Fruit fly (Drosophila melanogaster) whole organism, pupa: Measurements from ENCODE around the gene Mkp3.
A peak's percentile ranks its signal among the peaks of the same experiment; 100 is the strongest.

Source experiments
- CG10348 ChIP-seq: fragments of 200-800 bp; sonication (Bioruptor generic); IDR thresholded peaks from 2 replicates; pipeline ENCODE4 v1.3.6; 2022; ENCODE audit warnings: missing biosample characterization, missing genetic modification characterization
- CG12605 ChIP-seq: fragments of 200-800 bp; sonication (Bioruptor generic); IDR thresholded peaks from 2 replicates; pipeline ENCODE4 v1.3.6; 2022; ENCODE audit warnings: missing biosample characterization, missing genetic modification characterization
- CG13204 ChIP-seq: fragments of 200-800 bp; sonication (Bioruptor generic); optimal IDR thresholded peaks from 2 replicates; lab custom pipeline; 2018; ENCODE audit warnings: missing biosample characterization, mild to moderate bottlenecking, missing genetic modification characterization, moderate library complexity
- CG14655 ChIP-seq: fragments of 200-800 bp; sonication (Bioruptor generic); optimal IDR thresholded peaks from 3 replicates; lab custom pipeline; 2017; ENCODE audit warnings: mild to moderate bottlenecking, missing biosample characterization, missing genetic modification reagents, missing genetic modification characterization
- CG15710 ChIP-seq: fragments of 200-800 bp; sonication (Bioruptor generic); optimal IDR thresholded peaks from 2 replicates; lab custom pipeline; 2018; ENCODE audit warnings: missing biosample characterization, mild to moderate bottlenecking, missing genetic modification characterization, moderate library complexity
- CG17806 ChIP-seq: fragments of 200-800 bp; sonication (Bioruptor generic); optimal IDR thresholded peaks from 2 replicates; lab custom pipeline; 2018; ENCODE audit warnings: missing biosample characterization, mild to moderate bottlenecking, missing genetic modification characterization, moderate library complexity
- CG32121 ChIP-seq: fragments of 200-800 bp; sonication (Bioruptor generic); IDR thresholded peaks from 2 replicates; pipeline ENCODE4 v1.3.6; 2022; ENCODE audit warnings: missing biosample characterization, missing genetic modification characterization
- CG34367 ChIP-seq: fragments of 200-800 bp; sonication (Bioruptor generic); optimal IDR thresholded peaks from 2 replicates; lab custom pipeline; 2018; ENCODE audit warnings: missing biosample characterization, mild to moderate bottlenecking, missing genetic modification characterization
- CG4496 ChIP-seq: fragments of 200-800 bp; sonication (Bioruptor generic); IDR thresholded peaks from 3 replicates; pipeline ENCODE4 v1.3.6; 2022; ENCODE audit warnings: missing biosample characterization, missing genetic modification characterization
- CG8159 ChIP-seq: fragments of 200-800 bp; sonication (Bioruptor generic); optimal IDR thresholded peaks from 3 replicates; lab custom pipeline; 2018; ENCODE audit warnings: missing biosample characterization, mild to moderate bottlenecking, missing genetic modification characterization, moderate library complexity
- CG8301 ChIP-seq: fragments of 200-800 bp; sonication (Bioruptor generic); optimal IDR thresholded peaks from 2 replicates; lab custom pipeline; 2018; ENCODE audit warnings: missing biosample characterization, mild to moderate bottlenecking, missing genetic modification characterization
- CG9948 ChIP-seq: fragments of 200-800 bp; sonication (Bioruptor generic); optimal IDR thresholded peaks from 2 replicates; lab custom pipeline; 2018; ENCODE audit warnings: missing biosample characterization, mild to moderate bottlenecking, missing genetic modification characterization, moderate library complexity
- D1 ChIP-seq: fragments of 200-800 bp; sonication (Bioruptor generic); optimal IDR thresholded peaks from 2 replicates; lab custom pipeline; 2018; ENCODE audit warnings: missing biosample characterization, mild to moderate bottlenecking, missing genetic modification characterization, moderate library complexity
- EcR ChIP-seq: fragments of 200-800 bp; sonication (Bioruptor generic); optimal IDR thresholded peaks from 3 replicates; lab custom pipeline; 2019; ENCODE audit warnings: missing biosample characterization, missing genetic modification characterization, mild to moderate bottlenecking, moderate library complexity, missing genetic modification reagents
- Ets98B ChIP-seq: fragments of 200-800 bp; sonication (Bioruptor generic); IDR thresholded peaks from 2 replicates; pipeline ENCODE4 v1.3.6; 2022; ENCODE audit warnings: missing biosample characterization, missing genetic modification characterization
- Pif1A ChIP-seq: fragments of 200-800 bp; sonication (Bioruptor generic); optimal IDR thresholded peaks from 3 replicates; lab custom pipeline; 2016; ENCODE audit warnings: missing biosample characterization, missing genetic modification characterization
- Pif1B ChIP-seq: fragments of 200-800 bp; sonication (Bioruptor generic); optimal IDR thresholded peaks from 3 replicates; lab custom pipeline; 2016; ENCODE audit warnings: missing biosample characterization, missing genetic modification characterization
- Snoo ChIP-seq: fragments of 200-800 bp; sonication (Bioruptor generic); optimal IDR thresholded peaks from 3 replicates; lab custom pipeline; 2017; ENCODE audit warnings: missing biosample characterization, mild to moderate bottlenecking, missing genetic modification characterization, inconsistent platforms
- fd96Ca ChIP-seq: fragments of 200-800 bp; sonication (Bioruptor generic); IDR thresholded peaks from 3 replicates; pipeline ENCODE4 v1.3.6; 2022; ENCODE audit warnings: missing biosample characterization, missing genetic modification characterization
- gl ChIP-seq: fragments of 200-800 bp; sonication (Bioruptor generic); optimal IDR thresholded peaks from 2 replicates; lab custom pipeline; 2018; ENCODE audit warnings: missing biosample characterization, mild to moderate bottlenecking, missing genetic modification characterization
- rn ChIP-seq: fragments of 200-800 bp; sonication (Bioruptor generic); IDR thresholded peaks from 2 replicates; pipeline ENCODE4 v1.3.6; 2022; ENCODE audit warnings: missing biosample characterization, missing genetic modification characterization

Mkp3 gene

dm6 chr3L:19040155-19040644 is 46.0 kb downstream of the Mkp3 start:
- TF ChIP-seq rn (GFP tag; lab: Robert Waterston, UW) (no peak), CG8301 (tag; lab: Kevin White, UChicago) (no peak), CG13204 (GFP tag; lab: Kevin White, UChicago) (no peak), CG34367 (tag; lab: Kevin White, UChicago) (no peak), CG12605 (no peak), CG10348 (no peak), D1 (tag; lab: Kevin White, UChicago) (no peak), CG32121 (peak; percentile 48; the same call in 1 of the 2 replicates), gl (tag; lab: Kevin White, UChicago) (no peak), Pif1B (peak; percentile 1), CG9948 (tag; lab: Kevin White, UChicago) (no peak), Ets98B (GFP tag; lab: Robert Waterston, UW) (no peak), Pif1A (peak; percentile 44), CG8159 (no peak), fd96Ca (GFP tag; lab: Robert Waterston, UW) (no peak), CG17806 (tag; lab: Kevin White, UChicago) (no peak), EcR (GFP tag; lab: Kevin White, UChicago) (no peak), CG4496 (GFP tag; lab: Robert Waterston, UW) (0 out of 3 replicates have a peak, but pooled peaks have one; percentile 10), CG14655 (peak; percentile 28), CG15710 (tag; lab: Kevin White, UChicago) (no peak), Snoo (no peak)

dm6 chr3L:19037051-19037450 is 49.2 kb downstream of the Mkp3 start:
- TF ChIP-seq CG17806 (tag; lab: Kevin White, UChicago), result no peak
- TF ChIP-seq CG12605, result no peak
- no peak for TF ChIP-seq rn (GFP tag; lab: Robert Waterston, UW)
- TF ChIP-seq CG10348, result no peak
- TF ChIP-seq CG34367 (tag; lab: Kevin White, UChicago), result no peak
- no peak for TF ChIP-seq D1 (tag; lab: Kevin White, UChicago)
- no peak for TF ChIP-seq CG13204 (GFP tag; lab: Kevin White, UChicago)
- TF ChIP-seq CG8301 (tag; lab: Kevin White, UChicago), result no peak
- no peak for TF ChIP-seq EcR (GFP tag; lab: Kevin White, UChicago)
- TF ChIP-seq Pif1A, result no peak
- no peak for TF ChIP-seq CG8159
- TF ChIP-seq Ets98B (GFP tag; lab: Robert Waterston, UW), result no peak
- TF ChIP-seq fd96Ca (GFP tag; lab: Robert Waterston, UW), result no peak
- TF ChIP-seq CG32121, result no peak
- TF ChIP-seq Pif1B, result no peak
- TF ChIP-seq gl (tag; lab: Kevin White, UChicago), result no peak

dm6 chr3L:19036119-19036518 is 50.1 kb downstream of the Mkp3 start:
- no peak for TF ChIP-seq CG14655
- TF ChIP-seq CG4496 (GFP tag; lab: Robert Waterston, UW), result no peak
- TF ChIP-seq CG12605, result no peak
- no peak for TF ChIP-seq CG9948 (tag; lab: Kevin White, UChicago)
- no peak for TF ChIP-seq CG10348
- no peak for TF ChIP-seq CG8159
- no peak for TF ChIP-seq Snoo
- no peak for TF ChIP-seq CG8301 (tag; lab: Kevin White, UChicago)
- no peak for TF ChIP-seq CG17806 (tag; lab: Kevin White, UChicago)
- no peak for TF ChIP-seq CG13204 (GFP tag; lab: Kevin White, UChicago)
- TF ChIP-seq CG32121, result no peak
- TF ChIP-seq Pif1A, result no peak

- TF ChIP-seq CG32121 (no peak), CG9948 (tag; lab: Kevin White, UChicago) (peak; percentile 49), CG12605 (no peak), CG8301 (tag; lab: Kevin White, UChicago) (peak; percentile 17), fd96Ca (GFP tag; lab: Robert Waterston, UW) (no peak), Pif1A (peak; percentile 0), CG8159 (peak; percentile 66), D1 (tag; lab: Kevin White, UChicago) (peak; percentile 13), CG14655 (peak; percentile 35), CG4496 (GFP tag; lab: Robert Waterston, UW) (no peak), CG15710 (tag; lab: Kevin White, UChicago) (peak; percentile 25), Pif1B (no peak), CG10348 (no peak), CG13204 (GFP tag; lab: Kevin White, UChicago) (no peak), EcR (GFP tag; lab: Kevin White, UChicago) (no peak), CG17806 (tag; lab: Kevin White, UChicago) (peak; percentile 52), rn (GFP tag; lab: Robert Waterston, UW) (no peak), Snoo (peak; percentile 44), CG34367 (tag; lab: Kevin White, UChicago) (peak; percentile 15), Ets98B (GFP tag; lab: Robert Waterston, UW) (no peak), gl (tag; lab: Kevin White, UChicago) (no peak)
- TF ChIP-seq, all 21 proteins: peak for 10
Measured at dm6 chr3L:19035163-19035900, 50.9 kb downstream of the Mkp3 start.

DNA sequence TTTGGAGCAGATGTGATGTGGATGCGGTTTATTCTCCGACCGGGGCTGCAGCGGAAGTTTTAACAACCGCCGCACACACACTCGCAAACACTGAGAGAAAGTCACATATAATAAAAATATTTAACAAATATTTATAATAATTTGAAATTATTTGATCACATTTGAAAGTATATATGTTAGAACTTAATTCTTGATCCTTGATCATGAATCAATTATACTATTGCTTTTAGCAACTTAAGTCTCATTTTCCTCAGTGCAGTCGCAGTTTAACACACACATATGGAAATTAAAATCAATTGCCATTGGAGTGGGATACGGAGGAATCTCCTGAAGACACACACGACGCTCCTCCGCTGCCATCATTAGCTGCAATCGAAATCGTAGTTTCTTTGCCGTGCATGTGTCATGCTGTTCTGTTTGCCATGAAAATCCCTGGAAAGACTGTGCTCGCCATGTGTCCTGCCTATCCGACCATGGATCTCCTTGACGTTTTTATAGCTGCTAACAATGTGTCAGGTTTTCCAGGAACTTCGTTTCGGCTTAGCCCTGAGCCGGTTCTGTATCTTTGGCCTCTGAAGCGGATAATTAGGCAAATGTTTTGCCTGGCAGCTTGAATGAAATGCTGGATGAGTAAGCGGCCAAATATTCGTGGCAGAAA is 52.9 kb downstream of the Mkp3 start:
- no peak for TF ChIP-seq fd96Ca (GFP tag; lab: Robert Waterston, UW)
- peak; percentile 78 for TF ChIP-seq CG34367 (tag; lab: Kevin White, UChicago)
- peak; percentile 78 for TF ChIP-seq CG8159
- peak; percentile 81 for TF ChIP-seq CG17806 (tag; lab: Kevin White, UChicago)
- no peak for TF ChIP-seq EcR (GFP tag; lab: Kevin White, UChicago)
- peak; percentile 83 for TF ChIP-seq CG15710 (tag; lab: Kevin White, UChicago)
- no peak for TF ChIP-seq Ets98B (GFP tag; lab: Robert Waterston, UW)
- TF ChIP-seq CG4496 (GFP tag; lab: Robert Waterston, UW), result peak; percentile 35; the same call in 2 of the 3 replicates
- TF ChIP-seq D1 (tag; lab: Kevin White, UChicago), result peak; percentile 42
- peak; percentile 67 for TF ChIP-seq Pif1B
- peak; percentile 39 for TF ChIP-seq gl (tag; lab: Kevin White, UChicago)
- TF ChIP-seq CG9948 (tag; lab: Kevin White, UChicago), result peak; percentile 79
- TF ChIP-seq CG8301 (tag; lab: Kevin White, UChicago), result peak; percentile 65
- TF ChIP-seq CG14655, result peak; percentile 77
- peak; percentile 35; the same call in 1 of the 2 replicates for TF ChIP-seq CG12605
- TF ChIP-seq rn (GFP tag; lab: Robert Waterston, UW), result no peak
- TF ChIP-seq CG10348, result no peak
- peak; percentile 66 for TF ChIP-seq Snoo
- TF ChIP-seq CG32121, result 0 out of 2 replicates have a peak, but pooled peaks have one; percentile 18
- TF ChIP-seq CG13204 (GFP tag; lab: Kevin White, UChicago), result peak; percentile 68
- peak; percentile 74 for TF ChIP-seq Pif1A
